Worm (Caenorhabditis elegans) whole organism, L1 larva: ENCODE measurements around the gene adah-1.

ENCODE experiments used
- C04F5.9 ChIP-seq: sonication (generic microtip); optimal IDR thresholded peaks from 2 replicates; lab custom pipeline; 2016; ENCODE audit warnings: missing genetic modification characterization, missing compliant biosample characterization
- C16A3.4 ChIP-seq: fragments of 150-350 bp; optimal IDR thresholded peaks from 2 replicates; lab custom pipeline; 2014; ENCODE audit warnings: missing biosample characterization, missing genetic modification characterization
- F16B12.6 ChIP-seq: fragments of 150-350 bp; optimal IDR thresholded peaks from 2 replicates; lab custom pipeline; 2014; ENCODE audit warnings: missing biosample characterization, missing genetic modification characterization
- Y116A8C.19 ChIP-seq: sonication (generic microtip); optimal IDR thresholded peaks from 2 replicates; lab custom pipeline; 2016; ENCODE audit warnings: missing compliant biosample characterization, missing genetic modification characterization, borderline replicate concordance
- aha-1 ChIP-seq: fragments of 150-350 bp; optimal IDR thresholded peaks from 2 replicates; lab custom pipeline; 2014; ENCODE audit warnings: missing biosample characterization, missing genetic modification characterization
- aly-2 ChIP-seq: fragments of 150-350 bp; optimal IDR thresholded peaks from 2 replicates; lab custom pipeline; 2014; ENCODE audit warnings: missing biosample characterization, missing genetic modification characterization
- ama-1 ChIP-seq: fragments of 150-350 bp; optimal IDR thresholded peaks from 2 replicates; lab custom pipeline; 2014
- blmp-1 ChIP-seq: fragments of 150-350 bp; optimal IDR thresholded peaks from 2 replicates; lab custom pipeline; 2014; ENCODE audit warnings: missing biosample characterization, missing genetic modification characterization
- ceh-8 ChIP-seq: fragments of 200-800 bp; sonication (Bioruptor generic); optimal IDR thresholded peaks from 2 replicates; lab custom pipeline; 2018; ENCODE audit warnings: mild to moderate bottlenecking, missing genetic modification characterization, moderate library complexity, missing compliant biosample characterization
- ceh-90 ChIP-seq: sonication (generic microtip); optimal IDR thresholded peaks from 2 replicates; lab custom pipeline; 2016; ENCODE audit warnings: missing genetic modification characterization, missing compliant biosample characterization
- ces-1 ChIP-seq: fragments of 150-350 bp; optimal IDR thresholded peaks from 2 replicates; lab custom pipeline; 2014; ENCODE audit warnings: missing biosample characterization, missing genetic modification reagents, missing genetic modification characterization
- dpl-1 ChIP-seq, 3 experiments: fragments of 150-350 bp in 2 of 3; sonication (generic microtip) in 1 of 3; optimal IDR thresholded peaks; 2 replicates each; lab custom pipeline; 2014 to 2017; ENCODE audit warnings: missing biosample characterization in 3 of 3, missing genetic modification characterization in 3 of 3, missing genetic modification reagents in 3 of 3
- dsc-1 ChIP-seq: sonication (generic microtip); optimal IDR thresholded peaks from 2 replicates; lab custom pipeline; 2016; ENCODE audit warnings: mild to moderate bottlenecking, missing genetic modification characterization, missing compliant biosample characterization
- efl-3 ChIP-seq: fragments of 200-800 bp; sonication (Bioruptor generic); optimal IDR thresholded peaks from 2 replicates; lab custom pipeline; 2018; ENCODE audit warnings: mild to moderate bottlenecking, missing genetic modification characterization, missing compliant biosample characterization
- egl-13 ChIP-seq: sonication (generic microtip); optimal IDR thresholded peaks from 2 replicates; lab custom pipeline; 2016; ENCODE audit warnings: missing genotype, missing genetic modification reagents, missing genetic modification characterization, missing compliant biosample characterization
- egl-27 ChIP-seq, 2 experiments: fragments of 150-350 bp in 1 of 2; sonication (generic microtip); optimal IDR thresholded peaks; 3 replicates each; lab custom pipeline; 2017 to 2018; ENCODE audit warnings: missing biosample characterization in 2 of 2, missing genetic modification characterization in 2 of 2, missing genetic modification reagents in 2 of 2
- elt-3 ChIP-seq, 6 experiments: fragments of 150-350 bp in 1 of 6; sonication (generic microtip); optimal IDR thresholded peaks; 2 replicates each; lab custom pipeline; 2017 to 2018; ENCODE audit warnings: missing biosample characterization in 6 of 6, missing genetic modification characterization in 6 of 6, inconsistent platforms in 1 of 6
- fkh-10 ChIP-seq: sonication (generic microtip); optimal IDR thresholded peaks from 2 replicates; lab custom pipeline; 2017; ENCODE audit warnings: missing biosample characterization, missing genetic modification reagents, missing genetic modification characterization
- fos-1 ChIP-seq: fragments of 150-350 bp; optimal IDR thresholded peaks from 2 replicates; lab custom pipeline; 2014; ENCODE audit warnings: missing biosample characterization, missing genetic modification characterization
- grh-1 ChIP-seq: fragments of 200-800 bp; sonication (Bioruptor generic); IDR thresholded peaks from 2 replicates; pipeline ENCODE4 v1.3.6; 2022; ENCODE audit warnings: missing genetic modification reagents, missing genetic modification characterization, missing compliant biosample characterization
- hlh-17 ChIP-seq: fragments of 200-800 bp; sonication (Bioruptor generic); optimal IDR thresholded peaks from 2 replicates; lab custom pipeline; 2018; ENCODE audit warnings: missing genetic modification characterization, mild to moderate bottlenecking, missing compliant biosample characterization, moderate library complexity, borderline replicate concordance
- hlh-4 ChIP-seq: sonication (generic microtip); optimal IDR thresholded peaks from 2 replicates; lab custom pipeline; 2016; ENCODE audit warnings: mild to moderate bottlenecking, missing genetic modification characterization, missing compliant biosample characterization
- irx-1 ChIP-seq: sonication (generic microtip); optimal IDR thresholded peaks from 2 replicates; lab custom pipeline; 2016; ENCODE audit warnings: missing genetic modification characterization, missing compliant biosample characterization
- jun-1 ChIP-seq: fragments of 150-350 bp; optimal IDR thresholded peaks from 2 replicates; lab custom pipeline; 2014; ENCODE audit warnings: missing biosample characterization, missing genetic modification reagents, missing genetic modification characterization
- lin-35 ChIP-seq, 2 experiments: fragments of 150-350 bp; optimal IDR thresholded peaks; 2 replicates each; lab custom pipeline; 2014; ENCODE audit warnings: missing biosample characterization in 2 of 2, missing genetic modification characterization in 2 of 2, missing genetic modification reagents in 2 of 2
- lsy-2 ChIP-seq, 2 experiments: fragments of 150-350 bp; optimal IDR thresholded peaks; 2 replicates each; lab custom pipeline; 2014; ENCODE audit warnings: missing biosample characterization in 2 of 2, missing genetic modification characterization in 2 of 2
- mab-9 ChIP-seq: fragments of 200-800 bp; sonication (Bioruptor generic); IDR thresholded peaks from 2 replicates; pipeline ENCODE4 v1.3.6; 2022; ENCODE audit warnings: missing genetic modification reagents, missing genetic modification characterization, missing compliant biosample characterization
- mdl-1 ChIP-seq, 2 experiments: fragments of 150-350 bp; optimal IDR thresholded peaks; 2 replicates each; lab custom pipeline; 2014 to 2017; ENCODE audit warnings: missing biosample characterization in 2 of 2, missing genetic modification characterization in 2 of 2, inconsistent platforms in 1 of 2
- nhr-11 ChIP-seq: fragments of 150-350 bp; optimal IDR thresholded peaks from 2 replicates; lab custom pipeline; 2014; ENCODE audit warnings: missing biosample characterization, missing genetic modification characterization
- nhr-237 ChIP-seq: fragments of 150-350 bp; optimal IDR thresholded peaks from 2 replicates; lab custom pipeline; 2014; ENCODE audit warnings: missing biosample characterization, missing genetic modification characterization
- nhr-28 ChIP-seq: fragments of 150-350 bp; optimal IDR thresholded peaks from 2 replicates; lab custom pipeline; 2014; ENCODE audit warnings: missing biosample characterization, missing genetic modification characterization
- nhr-47 ChIP-seq: sonication (generic microtip); optimal IDR thresholded peaks from 2 replicates; lab custom pipeline; 2016; ENCODE audit warnings: mild to moderate bottlenecking, missing genetic modification characterization, moderate library complexity, missing compliant biosample characterization
- nhr-90 ChIP-seq: sonication (generic microtip); optimal IDR thresholded peaks from 2 replicates; lab custom pipeline; 2016; ENCODE audit warnings: mild to moderate bottlenecking, missing genetic modification characterization, missing compliant biosample characterization; ENCODE audit not compliant: poor library complexity
- pag-3 ChIP-seq: sonication (generic microtip); optimal IDR thresholded peaks from 2 replicates; lab custom pipeline; 2017; ENCODE audit warnings: missing genetic modification characterization, mild to moderate bottlenecking, missing compliant biosample characterization, antibody characterized with exemption, borderline replicate concordance; ENCODE audit not compliant: insufficient read depth
- snpc-4 ChIP-seq: fragments of 150-350 bp; optimal IDR thresholded peaks from 2 replicates; lab custom pipeline; 2014; ENCODE audit warnings: missing biosample characterization, missing genetic modification characterization
- snu-23 ChIP-seq: sonication (generic microtip); optimal IDR thresholded peaks from 2 replicates; lab custom pipeline; 2016; ENCODE audit warnings: missing genetic modification characterization, missing compliant biosample characterization
- sox-4 ChIP-seq: sonication (generic microtip); optimal IDR thresholded peaks from 2 replicates; lab custom pipeline; 2016; ENCODE audit warnings: missing genetic modification characterization, missing compliant biosample characterization
- sptf-1 ChIP-seq: fragments of 150-350 bp; optimal IDR thresholded peaks from 2 replicates; lab custom pipeline; 2014; ENCODE audit warnings: missing biosample characterization, missing genetic modification characterization
- swsn-7 ChIP-seq: sonication (generic microtip); optimal IDR thresholded peaks from 2 replicates; lab custom pipeline; 2016; ENCODE audit warnings: missing genetic modification characterization, missing compliant biosample characterization
- tlp-1 ChIP-seq: fragments of 150-350 bp; optimal IDR thresholded peaks from 2 replicates; lab custom pipeline; 2014; ENCODE audit warnings: missing biosample characterization, missing genetic modification characterization
- unc-130 ChIP-seq: fragments of 150-350 bp; optimal IDR thresholded peaks from 2 replicates; lab custom pipeline; 2017; ENCODE audit warnings: missing biosample characterization, missing genetic modification characterization, inconsistent platforms
- unc-30 ChIP-seq: sonication (generic microtip); optimal IDR thresholded peaks from 2 replicates; lab custom pipeline; 2017; ENCODE audit warnings: missing biosample characterization, missing genetic modification characterization
- unc-62 ChIP-seq: fragments of 150-350 bp; optimal IDR thresholded peaks from 2 replicates; lab custom pipeline; 2014; ENCODE audit warnings: missing biosample characterization, missing genetic modification reagents, missing genetic modification characterization
- unc-86 ChIP-seq: sonication (generic microtip); optimal IDR thresholded peaks from 2 replicates; lab custom pipeline; 2016; ENCODE audit warnings: missing genetic modification characterization, missing compliant biosample characterization
- xbp-1 ChIP-seq: sonication (generic microtip); optimal IDR thresholded peaks from 2 replicates; lab custom pipeline; 2016; ENCODE audit warnings: missing genetic modification characterization, missing compliant biosample characterization
- zag-1 ChIP-seq: fragments of 150-350 bp; optimal IDR thresholded peaks from 2 replicates; lab custom pipeline; 2014; ENCODE audit warnings: missing biosample characterization, missing genetic modification characterization
- zip-4 ChIP-seq: fragments of 200-800 bp; sonication (Bioruptor generic); optimal IDR thresholded peaks from 2 replicates; lab custom pipeline; 2018; ENCODE audit warnings: mild to moderate bottlenecking, missing genetic modification characterization, moderate library complexity, missing compliant biosample characterization
- ztf-11 ChIP-seq, 2 experiments: sonication (generic microtip); optimal IDR thresholded peaks; 2 replicates each; lab custom pipeline; 2016 to 2017; ENCODE audit warnings: missing genetic modification characterization in 2 of 2, missing biosample characterization in 1 of 2, missing compliant biosample characterization in 1 of 2

Gene adah-1

ce11 chrIV:7048637-7049245 is 24.7 kb downstream of the adah-1 start (continued):
- no peak for TF ChIP-seq xbp-1 (tag; lab: Kevin White, UChicago)
- TF ChIP-seq jun-1 (tag; lab: Kevin White, UChicago): no peak
- TF ChIP-seq aly-2: no peak
- no peak for TF ChIP-seq ceh-90 (tag; lab: Kevin White, UChicago)
- peak; percentile 4 for TF ChIP-seq nhr-47 (tag; lab: Kevin White, UChicago)
- TF ChIP-seq nhr-90 (tag; lab: Kevin White, UChicago): peak; percentile 4
- TF ChIP-seq Y116A8C.19 (tag; lab: Kevin White, UChicago): no peak
- no peak for TF ChIP-seq nhr-11 (tag; lab: Kevin White, UChicago)
- no peak for TF ChIP-seq aha-1 (tag; lab: Kevin White, UChicago)
- peak in 1 of 2 experiments; percentile 33 for TF ChIP-seq lsy-2 (tag; optimal IDR thresholded peaks at IDR 0.05; lab: Kevin White, UChicago)
- TF ChIP-seq tlp-1 (tag; lab: Kevin White, UChicago): no peak
- no peak for TF ChIP-seq C04F5.9 (tag; lab: Kevin White, UChicago)
- no peak for TF ChIP-seq ceh-8 (GFP tag; lab: Kevin White, UChicago)
- TF ChIP-seq blmp-1 (tag; lab: Kevin White, UChicago): peak; percentile 10
- TF ChIP-seq fkh-10: no peak
- no peak for TF ChIP-seq nhr-28 (tag; lab: Kevin White, UChicago)
- no peak for TF ChIP-seq dsc-1 (tag; lab: Kevin White, UChicago)
- no peak for TF ChIP-seq zip-4 (GFP tag; lab: Kevin White, UChicago)
- TF ChIP-seq egl-27 (tag; optimal IDR thresholded peaks at IDR 0.05; lab: Kevin White, UChicago): no peak
- TF ChIP-seq grh-1 (GFP tag; lab: Robert Waterston, UW): peak; percentile 42; the same call in 1 of the 2 replicates
- no peak for TF ChIP-seq hlh-17 (GFP tag; lab: Kevin White, UChicago)
- TF ChIP-seq unc-86 (tag; lab: Kevin White, UChicago): no peak
- no peak for TF ChIP-seq mab-9 (GFP tag; lab: Robert Waterston, UW)
- peak in 1 of 2 experiments; percentile 66 for TF ChIP-seq lin-35 (GFP tag; optimal IDR thresholded peaks at IDR 0.05; lab: Kevin White, UChicago)
- TF ChIP-seq irx-1: no peak
- TF ChIP-seq pag-3: no peak
- no peak for TF ChIP-seq dpl-1 (GFP tag; optimal IDR thresholded peaks at IDR 0.05; lab: Kevin White, UChicago)

DNA sequence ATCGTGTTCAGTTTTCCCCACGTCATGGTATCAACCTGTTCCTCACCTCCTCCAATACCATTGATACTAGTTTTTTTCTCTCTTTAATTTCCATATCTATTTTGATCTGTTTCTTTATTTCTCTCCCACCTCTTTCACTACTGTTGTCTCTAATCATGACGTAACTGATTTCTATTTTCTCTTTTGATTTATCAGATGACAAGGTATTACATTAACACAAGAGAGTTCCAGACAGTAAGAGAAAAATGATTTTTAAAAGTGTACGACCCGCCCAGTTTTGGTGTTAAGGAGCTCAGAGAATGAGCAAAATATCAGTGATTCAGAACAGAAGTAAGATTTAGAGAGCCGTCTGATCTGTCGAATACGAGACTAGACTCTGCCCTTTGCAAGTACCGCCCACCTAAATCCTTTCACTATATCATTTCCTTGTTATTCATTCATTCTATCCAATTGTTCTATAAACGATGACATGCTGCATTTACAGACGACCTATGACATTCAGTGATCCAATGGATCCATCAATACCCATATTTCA is 25.7 kb downstream of the adah-1 start, which contains the start of gene nhr-105:
TSS of gene nhr-105 (plus strand) at position 485 of the 535 bp plus-strand sequence.
- TF ChIP-seq C16A3.4 (no peak), unc-62 (GFP tag; lab: Kevin White, UChicago) (no peak), tlp-1 (tag; lab: Kevin White, UChicago) (no peak), lin-35 (GFP tag; optimal IDR thresholded peaks at IDR 0.05; lab: Kevin White, UChicago) (peak in 1 of 2 experiments; percentile 76), mdl-1 (tag; optimal IDR thresholded peaks at IDR 0.05; lab: Kevin White, UChicago) (peak in 1 of 2 experiments; percentile 6), zip-4 (GFP tag; lab: Kevin White, UChicago) (no peak), zag-1 (tag; lab: Kevin White, UChicago) (no peak), pag-3 (no peak), dsc-1 (tag; lab: Kevin White, UChicago) (peak; percentile 82), sptf-1 (tag; lab: Kevin White, UChicago) (no peak), swsn-7 (tag; lab: Kevin White, UChicago) (peak; percentile 42), egl-13 (no peak), aha-1 (tag; lab: Kevin White, UChicago) (no peak), efl-3 (GFP tag; lab: Kevin White, UChicago) (no peak), elt-3 (tag; optimal IDR thresholded peaks at IDR 0.05; lab: Kevin White, UChicago) (peak in 4 of 6 experiments; percentile 23 to 71 (median 65)), nhr-237 (peak; percentile 26), fkh-10 (no peak), hlh-17 (GFP tag; lab: Kevin White, UChicago) (no peak), blmp-1 (tag; lab: Kevin White, UChicago) (peak; percentile 42), ztf-11 (tag; optimal IDR thresholded peaks at IDR 0.05; lab: Kevin White, UChicago) (no peak), hlh-4 (tag; lab: Kevin White, UChicago) (no peak), fos-1 (tag; lab: Kevin White, UChicago) (peak; percentile 82), unc-130 (tag; lab: Kevin White, UChicago) (no peak), ces-1 (no peak), ama-1 (lab: Kevin White, UChicago) (no peak), F16B12.6 (tag; lab: Kevin White, UChicago) (no peak), unc-30 (tag; lab: Kevin White, UChicago) (no peak), snu-23 (GFP tag; lab: Kevin White, UChicago) (peak; percentile 79), sox-4 (no peak), xbp-1 (tag; lab: Kevin White, UChicago) (peak; percentile 9), snpc-4 (no peak)
